Fruit fly (Drosophila melanogaster) whole organism, wandering third instar larva: Measurements from ENCODE around the gene Mocs1.
A peak's percentile ranks its signal among the peaks of the same experiment; 100 is the strongest.

Source experiments
- Abd-B ChIP-seq: fragments of >200 bp; optimal IDR thresholded peaks from 2 replicates; lab custom pipeline; 2017; ENCODE audit warnings: missing biosample characterization, missing genetic modification characterization
- CG32264 ChIP-seq: fragments of 200-800 bp; sonication (Bioruptor generic); optimal IDR thresholded peaks from 2 replicates; lab custom pipeline; 2016; ENCODE audit warnings: missing biosample characterization, missing genetic modification characterization
- CG9705 ChIP-seq: fragments of 200-800 bp; sonication (Bioruptor generic); optimal IDR thresholded peaks from 2 replicates; lab custom pipeline; 2018; ENCODE audit warnings: missing biosample characterization, mild to moderate bottlenecking, missing genetic modification characterization
- CrebA ChIP-seq: fragments of 200-800 bp; sonication (Bioruptor generic); optimal IDR thresholded peaks from 2 replicates; lab custom pipeline; 2016; ENCODE audit warnings: missing biosample characterization, mild to moderate bottlenecking, missing genetic modification characterization, borderline replicate concordance
- Dfd ChIP-seq: fragments of >200 bp; optimal IDR thresholded peaks from 2 replicates; lab custom pipeline; 2017; ENCODE audit warnings: missing biosample characterization, missing genetic modification characterization
- Dif ChIP-seq: fragments of 200-275, 200-300 bp; sonication (Bioruptor generic); optimal IDR thresholded peaks from 2 replicates; lab custom pipeline; 2018; ENCODE audit warnings: missing biosample characterization, missing genetic modification characterization; ENCODE audit not compliant: partially characterized antibody
- GATAd ChIP-seq: sonication (Bioruptor generic); optimal IDR thresholded peaks from 2 replicates; lab custom pipeline; 2016; ENCODE audit warnings: missing biosample characterization, missing genetic modification characterization
- HLH106 ChIP-seq: fragments of 200-800 bp; optimal IDR thresholded peaks from 3 replicates; lab custom pipeline; 2019; ENCODE audit warnings: missing biosample characterization, mild to moderate bottlenecking, missing genetic modification characterization, moderate library complexity
- Hnf4 ChIP-seq: fragments of 200-800 bp; sonication (Bioruptor generic); optimal IDR thresholded peaks from 2 replicates; lab custom pipeline; 2016; ENCODE audit warnings: missing biosample characterization, mild to moderate bottlenecking, missing genetic modification characterization
- Hr78 ChIP-seq: fragments of >200 bp; optimal IDR thresholded peaks from 2 replicates; lab custom pipeline; 2017; ENCODE audit warnings: missing biosample characterization, missing genetic modification characterization
- Hr83 ChIP-seq: fragments of 200-300 bp; sonication (Bioruptor generic); optimal IDR thresholded peaks from 2 replicates; lab custom pipeline; 2016; ENCODE audit warnings: missing biosample characterization, mild to moderate bottlenecking, missing genetic modification characterization, moderate library complexity; ENCODE audit not compliant: poor library complexity, severe bottlenecking
- Jra ChIP-seq: sonication (Bioruptor generic); optimal IDR thresholded peaks from 2 replicates; lab custom pipeline; 2016; ENCODE audit warnings: missing biosample characterization, missing genetic modification characterization
- Mio ChIP-seq: sonication (Bioruptor generic); optimal IDR thresholded peaks from 2 replicates; lab custom pipeline; 2016; ENCODE audit warnings: missing biosample characterization, missing genetic modification characterization
- Myc ChIP-seq: fragments of >200 bp; optimal IDR thresholded peaks from 2 replicates; lab custom pipeline; 2017
- N ChIP-seq: fragments of >200 bp; optimal IDR thresholded peaks from 2 replicates; lab custom pipeline; 2018; ENCODE audit warnings: missing biosample characterization, missing external identifiers, missing genetic modification characterization
- OdsH ChIP-seq: fragments of 200-800 bp; sonication (Bioruptor generic); optimal IDR thresholded peaks from 2 replicates; lab custom pipeline; 2016; ENCODE audit warnings: missing biosample characterization, mild to moderate bottlenecking, missing genetic modification characterization
- Rel ChIP-seq, 2 experiments: fragments of 200-800 bp; sonication (Bioruptor generic) in 1 of 2; optimal IDR thresholded peaks; 2 replicates in 1 of 2; 3 replicates in 1 of 2; lab custom pipeline; 2016 to 2019; ENCODE audit warnings: mild to moderate bottlenecking in 2 of 2, missing biosample characterization in 2 of 2, missing genetic modification characterization in 2 of 2, moderate library complexity in 1 of 2
- Sp1 ChIP-seq: fragments of 200-800 bp; sonication (Bioruptor generic); optimal IDR thresholded peaks from 3 replicates; lab custom pipeline; 2019; ENCODE audit warnings: missing biosample characterization, mild to moderate bottlenecking, missing genetic modification characterization, moderate library complexity
- Vsx2 ChIP-seq: fragments of 200-300, 225-300 bp; sonication (Bioruptor generic); optimal IDR thresholded peaks from 2 replicates; lab custom pipeline; 2018; ENCODE audit warnings: missing biosample characterization, missing genetic modification characterization; ENCODE audit not compliant: partially characterized antibody
- br ChIP-seq: fragments of 200-800 bp; sonication (Bioruptor generic); optimal IDR thresholded peaks from 2 replicates; lab custom pipeline; 2016; ENCODE audit warnings: missing biosample characterization, missing genetic modification characterization
- brk ChIP-seq: fragments of 200-800 bp; sonication (Bioruptor generic); optimal IDR thresholded peaks from 2 replicates; lab custom pipeline; 2016; ENCODE audit warnings: missing biosample characterization, mild to moderate bottlenecking, missing genetic modification characterization
- dl ChIP-seq, 2 experiments: fragments of 175-275, 200-275 bp in 1 of 2; fragments of 200-275 bp in 1 of 2; sonication (Bioruptor generic); optimal IDR thresholded peaks; lab custom pipeline; 2018; ENCODE audit warnings: mild to moderate bottlenecking in 2 of 2, missing biosample characterization in 2 of 2, missing genetic modification characterization in 2 of 2, moderate library complexity in 2 of 2; ENCODE audit not compliant: partially characterized antibody in 2 of 2, insufficient read depth in 1 of 2
- dmrt93B ChIP-seq: fragments of 200-800 bp; sonication (Bioruptor generic); optimal IDR thresholded peaks from 2 replicates; lab custom pipeline; 2018; ENCODE audit warnings: missing biosample characterization, mild to moderate bottlenecking, missing genetic modification characterization
- dsf ChIP-seq: sonication (Bioruptor generic); optimal IDR thresholded peaks from 2 replicates; lab custom pipeline; 2016; ENCODE audit warnings: missing biosample characterization, missing genetic modification characterization, borderline replicate concordance
- ey ChIP-seq: fragments of 200-800 bp; sonication (Bioruptor generic); optimal IDR thresholded peaks from 2 replicates; lab custom pipeline; 2016; ENCODE audit warnings: missing biosample characterization, missing genetic modification characterization
- foxo ChIP-seq, 2 experiments: fragments of 200-800 bp; sonication (Bioruptor generic); optimal IDR thresholded peaks; 2 replicates in 1 of 2; 3 replicates in 1 of 2; lab custom pipeline; 2016 to 2017; ENCODE audit warnings: missing biosample characterization in 2 of 2, missing genetic modification characterization in 2 of 2
- fru ChIP-seq: fragments of 200-800 bp; sonication (Bioruptor generic); optimal IDR thresholded peaks from 3 replicates; lab custom pipeline; 2016; ENCODE audit warnings: missing biosample characterization, mild to moderate bottlenecking, missing genetic modification characterization
- h ChIP-seq: fragments of 200-800 bp; sonication (Bioruptor generic); optimal IDR thresholded peaks from 3 replicates; lab custom pipeline; 2016; ENCODE audit warnings: missing biosample characterization, mild to moderate bottlenecking, missing genetic modification characterization
- jim ChIP-seq: fragments of 175-275, 200-325 bp; sonication (Bioruptor generic); optimal IDR thresholded peaks from 2 replicates; lab custom pipeline; 2016; ENCODE audit warnings: missing biosample characterization, mild to moderate bottlenecking, missing genetic modification characterization
- lola ChIP-seq: fragments of >200 bp; optimal IDR thresholded peaks from 2 replicates; lab custom pipeline; 2017; ENCODE audit warnings: missing biosample characterization, missing genetic modification characterization
- pan ChIP-seq: fragments of >200 bp; optimal IDR thresholded peaks from 2 replicates; lab custom pipeline; 2017
- psq ChIP-seq: fragments of 200-800 bp; sonication (Bioruptor generic); optimal IDR thresholded peaks from 3 replicates; lab custom pipeline; 2017; ENCODE audit warnings: missing biosample characterization, mild to moderate bottlenecking, missing genetic modification characterization, moderate library complexity
- rgr ChIP-seq: fragments of 200-800 bp; sonication (Bioruptor generic); optimal IDR thresholded peaks from 3 replicates; lab custom pipeline; 2016; ENCODE audit warnings: missing biosample characterization, mild to moderate bottlenecking, missing genetic modification characterization
- sage ChIP-seq: fragments of 200-800 bp; sonication (Bioruptor generic); optimal IDR thresholded peaks from 2 replicates; lab custom pipeline; 2016; ENCODE audit warnings: missing biosample characterization, mild to moderate bottlenecking, missing genetic modification characterization
- sv ChIP-seq: fragments of 200-800 bp; sonication (Bioruptor generic); optimal IDR thresholded peaks from 3 replicates; lab custom pipeline; 2016; ENCODE audit warnings: missing biosample characterization, missing genetic modification characterization
- tai ChIP-seq: sonication (Bioruptor generic); optimal IDR thresholded peaks from 2 replicates; lab custom pipeline; 2016; ENCODE audit warnings: missing biosample characterization, missing genetic modification characterization
- usp ChIP-seq: fragments of >200 bp; optimal IDR thresholded peaks from 2 replicates; lab custom pipeline; 2017; ENCODE audit warnings: missing biosample characterization, missing genetic modification characterization
- woc ChIP-seq: sonication (Bioruptor generic); optimal IDR thresholded peaks from 2 replicates; lab custom pipeline; 2016; ENCODE audit warnings: missing biosample characterization, mild to moderate bottlenecking, missing genetic modification characterization

Mocs1 gene

dm6 chr3L:11035039-11035438 is 35.3 kb upstream of the Mocs1 start:
- TF ChIP-seq dmrt93B (GFP tag; lab: Kevin White, UChicago): no peak

- TF ChIP-seq foxo (GFP tag; optimal IDR thresholded peaks at IDR 0.05; lab: Kevin White, UChicago) (no peak), Myc (peak; percentile 13), rgr (GFP tag; lab: Kevin White, UChicago) (no peak), Sp1 (no peak), CrebA (no peak)
Measured at dm6 chr3L:11041193-11041592, 29.1 kb upstream of the Mocs1 start.

- TF ChIP-seq pan (lab: Kevin White, UChicago): no peak
- TF ChIP-seq tai: no peak
- TF ChIP-seq, all 38 proteins: peak for 0
Measured at dm6 chr3L:11043650-11044049, 26.7 kb upstream of the Mocs1 start.

dm6 chr3L:11045009-11045408 is 25.3 kb upstream of the Mocs1 start:
- no peak for TF ChIP-seq N (GFP tag; lab: Kevin White, UChicago)
- TF ChIP-seq dmrt93B (GFP tag; lab: Kevin White, UChicago): no peak
- no peak for TF ChIP-seq rgr (GFP tag; lab: Kevin White, UChicago)
- TF ChIP-seq jim (GFP tag; lab: Kevin White, UChicago): no peak
- no peak for TF ChIP-seq Mio
- TF ChIP-seq Hr78 (GFP tag; lab: Kevin White, UChicago): no peak
- TF ChIP-seq h (GFP tag; lab: Kevin White, UChicago): no peak
- TF ChIP-seq sv (GFP tag; lab: Kevin White, UChicago): no peak
- no peak for TF ChIP-seq GATAd
- no peak for TF ChIP-seq Hnf4 (GFP tag; lab: Kevin White, UChicago)
- no peak for TF ChIP-seq brk

dm6 chr3L:11046559-11046958 is 23.8 kb upstream of the Mocs1 start:
- TF ChIP-seq Dif: no peak
- TF ChIP-seq Dfd: peak; percentile 82

- TF ChIP-seq fru (GFP tag; lab: Kevin White, UChicago) (peak; percentile 60), Vsx2 (GFP tag; lab: Kevin White, UChicago) (peak; percentile 85), Sp1 (no peak), dmrt93B (GFP tag; lab: Kevin White, UChicago) (peak; percentile 21), Mio (no peak), h (GFP tag; lab: Kevin White, UChicago) (peak; percentile 55), Hr83 (GFP tag; lab: Kevin White, UChicago) (peak; percentile 67), brk (no peak), jim (GFP tag; lab: Kevin White, UChicago) (peak; percentile 3), usp (no peak), CrebA (no peak), HLH106 (tag; lab: Kevin White, UChicago) (peak; percentile 45), Rel (GFP tag; optimal IDR thresholded peaks at IDR 0.05; lab: Kevin White, UChicago) (no peak), Rel (tag; optimal IDR thresholded peaks at IDR 0.05; lab: Kevin White, UChicago) (no peak), OdsH (GFP tag; lab: Kevin White, UChicago) (peak; percentile 60), Dif (no peak), dsf (GFP tag; lab: Kevin White, UChicago) (no peak), Abd-B (GFP tag; lab: Kevin White, UChicago) (no peak), woc (GFP tag; lab: Kevin White, UChicago) (no peak), br (GFP tag; lab: Kevin White, UChicago) (peak; percentile 73), pan (lab: Kevin White, UChicago) (no peak), foxo (GFP tag; optimal IDR thresholded peaks at IDR 0.05; lab: Kevin White, UChicago) (peak in 1 of 2 experiments; percentile 74), GATAd (no peak), Hr78 (GFP tag; lab: Kevin White, UChicago) (no peak), Jra (no peak), tai (peak; percentile 43), Dfd (no peak), rgr (GFP tag; lab: Kevin White, UChicago) (no peak), sv (GFP tag; lab: Kevin White, UChicago) (peak; percentile 24), ey (GFP tag; lab: Kevin White, UChicago) (peak; percentile 44), psq (GFP tag; lab: Kevin White, UChicago) (peak; percentile 28), Hnf4 (GFP tag; lab: Kevin White, UChicago) (peak; percentile 43), lola (GFP tag; lab: Kevin White, UChicago) (no peak), CG32264 (GFP tag; lab: Kevin White, UChicago) (no peak), Myc (peak; percentile 92), N (GFP tag; lab: Kevin White, UChicago) (no peak), CG9705 (GFP tag; lab: Kevin White, UChicago) (no peak), dl (GFP tag; optimal IDR thresholded peaks at IDR 0.05; lab: Kevin White, UChicago; ENCODE audit: insufficient read depth in 1 of 2, partially characterized antibody in 2 of 2) (no peak), sage (GFP tag; lab: Kevin White, UChicago) (no peak)
Measured at dm6 chr3L:11047877-11048276, 22.4 kb upstream of the Mocs1 start.
